Fruit fly (Drosophila melanogaster) whole organism, wandering third instar larva: ENCODE data around the gene CG6656.

ENCODE experiments used
- Abd-B ChIP-seq: fragments of >200 bp; optimal IDR thresholded peaks from 2 replicates; lab custom pipeline; 2017; ENCODE audit warnings: missing biosample characterization, missing genetic modification characterization
- CG32264 ChIP-seq: fragments of 200-800 bp; sonication (Bioruptor generic); optimal IDR thresholded peaks from 2 replicates; lab custom pipeline; 2016; ENCODE audit warnings: missing biosample characterization, missing genetic modification characterization
- CG9705 ChIP-seq: fragments of 200-800 bp; sonication (Bioruptor generic); optimal IDR thresholded peaks from 2 replicates; lab custom pipeline; 2018; ENCODE audit warnings: missing biosample characterization, mild to moderate bottlenecking, missing genetic modification characterization
- CrebA ChIP-seq: fragments of 200-800 bp; sonication (Bioruptor generic); optimal IDR thresholded peaks from 2 replicates; lab custom pipeline; 2016; ENCODE audit warnings: missing biosample characterization, mild to moderate bottlenecking, missing genetic modification characterization, borderline replicate concordance
- Dfd ChIP-seq: fragments of >200 bp; optimal IDR thresholded peaks from 2 replicates; lab custom pipeline; 2017; ENCODE audit warnings: missing biosample characterization, missing genetic modification characterization
- Dif ChIP-seq: fragments of 200-275, 200-300 bp; sonication (Bioruptor generic); optimal IDR thresholded peaks from 2 replicates; lab custom pipeline; 2018; ENCODE audit warnings: missing biosample characterization, missing genetic modification characterization; ENCODE audit not compliant: partially characterized antibody
- GATAd ChIP-seq: sonication (Bioruptor generic); optimal IDR thresholded peaks from 2 replicates; lab custom pipeline; 2016; ENCODE audit warnings: missing biosample characterization, missing genetic modification characterization
- HLH106 ChIP-seq: fragments of 200-800 bp; optimal IDR thresholded peaks from 3 replicates; lab custom pipeline; 2019; ENCODE audit warnings: missing biosample characterization, mild to moderate bottlenecking, missing genetic modification characterization, moderate library complexity
- Hnf4 ChIP-seq: fragments of 200-800 bp; sonication (Bioruptor generic); optimal IDR thresholded peaks from 2 replicates; lab custom pipeline; 2016; ENCODE audit warnings: missing biosample characterization, mild to moderate bottlenecking, missing genetic modification characterization
- Hr78 ChIP-seq: fragments of >200 bp; optimal IDR thresholded peaks from 2 replicates; lab custom pipeline; 2017; ENCODE audit warnings: missing biosample characterization, missing genetic modification characterization
- Hr83 ChIP-seq: fragments of 200-300 bp; sonication (Bioruptor generic); optimal IDR thresholded peaks from 2 replicates; lab custom pipeline; 2016; ENCODE audit warnings: missing biosample characterization, mild to moderate bottlenecking, missing genetic modification characterization, moderate library complexity; ENCODE audit not compliant: poor library complexity, severe bottlenecking
- Jra ChIP-seq: sonication (Bioruptor generic); optimal IDR thresholded peaks from 2 replicates; lab custom pipeline; 2016; ENCODE audit warnings: missing biosample characterization, missing genetic modification characterization
- Mio ChIP-seq: sonication (Bioruptor generic); optimal IDR thresholded peaks from 2 replicates; lab custom pipeline; 2016; ENCODE audit warnings: missing biosample characterization, missing genetic modification characterization
- Myc ChIP-seq: fragments of >200 bp; optimal IDR thresholded peaks from 2 replicates; lab custom pipeline; 2017
- N ChIP-seq: fragments of >200 bp; optimal IDR thresholded peaks from 2 replicates; lab custom pipeline; 2018; ENCODE audit warnings: missing biosample characterization, missing external identifiers, missing genetic modification characterization
- OdsH ChIP-seq: fragments of 200-800 bp; sonication (Bioruptor generic); optimal IDR thresholded peaks from 2 replicates; lab custom pipeline; 2016; ENCODE audit warnings: missing biosample characterization, mild to moderate bottlenecking, missing genetic modification characterization
- Rel ChIP-seq, 2 experiments: fragments of 200-800 bp; sonication (Bioruptor generic) in 1 of 2; optimal IDR thresholded peaks; 2 replicates in 1 of 2; 3 replicates in 1 of 2; lab custom pipeline; 2016 to 2019; ENCODE audit warnings: mild to moderate bottlenecking in 2 of 2, missing biosample characterization in 2 of 2, missing genetic modification characterization in 2 of 2, moderate library complexity in 1 of 2
- Sp1 ChIP-seq: fragments of 200-800 bp; sonication (Bioruptor generic); optimal IDR thresholded peaks from 3 replicates; lab custom pipeline; 2019; ENCODE audit warnings: missing biosample characterization, mild to moderate bottlenecking, missing genetic modification characterization, moderate library complexity
- Vsx2 ChIP-seq: fragments of 200-300, 225-300 bp; sonication (Bioruptor generic); optimal IDR thresholded peaks from 2 replicates; lab custom pipeline; 2018; ENCODE audit warnings: missing biosample characterization, missing genetic modification characterization; ENCODE audit not compliant: partially characterized antibody
- br ChIP-seq: fragments of 200-800 bp; sonication (Bioruptor generic); optimal IDR thresholded peaks from 2 replicates; lab custom pipeline; 2016; ENCODE audit warnings: missing biosample characterization, missing genetic modification characterization
- dl ChIP-seq, 2 experiments: fragments of 175-275, 200-275 bp in 1 of 2; fragments of 200-275 bp in 1 of 2; sonication (Bioruptor generic); optimal IDR thresholded peaks; lab custom pipeline; 2018; ENCODE audit warnings: mild to moderate bottlenecking in 2 of 2, missing biosample characterization in 2 of 2, missing genetic modification characterization in 2 of 2, moderate library complexity in 2 of 2; ENCODE audit not compliant: partially characterized antibody in 2 of 2, insufficient read depth in 1 of 2
- dmrt93B ChIP-seq: fragments of 200-800 bp; sonication (Bioruptor generic); optimal IDR thresholded peaks from 2 replicates; lab custom pipeline; 2018; ENCODE audit warnings: missing biosample characterization, mild to moderate bottlenecking, missing genetic modification characterization
- dsf ChIP-seq: sonication (Bioruptor generic); optimal IDR thresholded peaks from 2 replicates; lab custom pipeline; 2016; ENCODE audit warnings: missing biosample characterization, missing genetic modification characterization, borderline replicate concordance
- ey ChIP-seq: fragments of 200-800 bp; sonication (Bioruptor generic); optimal IDR thresholded peaks from 2 replicates; lab custom pipeline; 2016; ENCODE audit warnings: missing biosample characterization, missing genetic modification characterization
- foxo ChIP-seq, 2 experiments: fragments of 200-800 bp; sonication (Bioruptor generic); optimal IDR thresholded peaks; 2 replicates in 1 of 2; 3 replicates in 1 of 2; lab custom pipeline; 2016 to 2017; ENCODE audit warnings: missing biosample characterization in 2 of 2, missing genetic modification characterization in 2 of 2
- fru ChIP-seq: fragments of 200-800 bp; sonication (Bioruptor generic); optimal IDR thresholded peaks from 3 replicates; lab custom pipeline; 2016; ENCODE audit warnings: missing biosample characterization, mild to moderate bottlenecking, missing genetic modification characterization
- h ChIP-seq: fragments of 200-800 bp; sonication (Bioruptor generic); optimal IDR thresholded peaks from 3 replicates; lab custom pipeline; 2016; ENCODE audit warnings: missing biosample characterization, mild to moderate bottlenecking, missing genetic modification characterization
- lola ChIP-seq: fragments of >200 bp; optimal IDR thresholded peaks from 2 replicates; lab custom pipeline; 2017; ENCODE audit warnings: missing biosample characterization, missing genetic modification characterization
- pan ChIP-seq: fragments of >200 bp; optimal IDR thresholded peaks from 2 replicates; lab custom pipeline; 2017
- psq ChIP-seq: fragments of 200-800 bp; sonication (Bioruptor generic); optimal IDR thresholded peaks from 3 replicates; lab custom pipeline; 2017; ENCODE audit warnings: missing biosample characterization, mild to moderate bottlenecking, missing genetic modification characterization, moderate library complexity
- rgr ChIP-seq: fragments of 200-800 bp; sonication (Bioruptor generic); optimal IDR thresholded peaks from 3 replicates; lab custom pipeline; 2016; ENCODE audit warnings: missing biosample characterization, mild to moderate bottlenecking, missing genetic modification characterization
- sage ChIP-seq: fragments of 200-800 bp; sonication (Bioruptor generic); optimal IDR thresholded peaks from 2 replicates; lab custom pipeline; 2016; ENCODE audit warnings: missing biosample characterization, mild to moderate bottlenecking, missing genetic modification characterization
- sv ChIP-seq: fragments of 200-800 bp; sonication (Bioruptor generic); optimal IDR thresholded peaks from 3 replicates; lab custom pipeline; 2016; ENCODE audit warnings: missing biosample characterization, missing genetic modification characterization
- tai ChIP-seq: sonication (Bioruptor generic); optimal IDR thresholded peaks from 2 replicates; lab custom pipeline; 2016; ENCODE audit warnings: missing biosample characterization, missing genetic modification characterization
- woc ChIP-seq: sonication (Bioruptor generic); optimal IDR thresholded peaks from 2 replicates; lab custom pipeline; 2016; ENCODE audit warnings: missing biosample characterization, mild to moderate bottlenecking, missing genetic modification characterization

Gene CG6656

dm6 chr3R:21922244-21922643, 47.2 kb downstream of the CG6656 start:
- TF ChIP-seq Rel (GFP tag; optimal IDR thresholded peaks at IDR 0.05; lab: Kevin White, UChicago) (no peak), Rel (tag; optimal IDR thresholded peaks at IDR 0.05; lab: Kevin White, UChicago) (peak; percentile 28), Dfd (GFP tag; lab: Kevin White, UChicago) (no peak)

DNA sequence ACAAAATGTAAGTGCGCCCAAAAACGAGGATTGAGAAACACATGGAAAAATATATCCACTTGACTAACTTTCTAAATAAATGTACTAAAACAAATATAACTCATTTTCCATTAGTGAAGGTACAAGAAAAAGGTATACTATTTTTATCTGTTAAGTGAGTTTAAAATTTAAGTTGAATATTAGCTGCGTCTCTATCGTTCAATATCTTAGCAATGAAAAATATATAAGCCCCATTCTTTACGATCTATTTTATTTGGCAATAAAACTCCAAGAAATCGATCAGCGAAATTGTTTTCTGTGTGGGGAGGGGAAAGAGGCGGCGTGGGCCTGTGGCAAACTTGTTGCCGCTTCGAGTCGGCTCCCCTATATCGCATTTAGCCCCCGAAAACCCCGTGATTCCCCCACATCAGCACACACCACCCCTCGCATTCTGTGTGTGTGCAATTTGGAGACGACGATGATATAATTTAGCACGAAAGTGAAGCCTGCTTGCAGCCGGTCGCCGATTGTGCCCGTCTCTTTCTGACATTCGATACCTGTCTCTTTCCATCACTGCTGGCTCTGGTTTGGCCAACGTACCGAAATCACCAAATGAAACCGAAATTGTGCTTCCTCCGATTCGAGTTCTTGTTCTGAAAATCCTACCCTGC, 47.7 kb downstream of the CG6656 start:
- TF ChIP-seq Jra (no peak), sv (GFP tag; lab: Kevin White, UChicago) (no peak), Dfd (GFP tag; lab: Kevin White, UChicago) (no peak), fru (GFP tag; lab: Kevin White, UChicago) (peak; percentile 58), CrebA (no peak), psq (GFP tag; lab: Kevin White, UChicago) (peak; percentile 43), dmrt93B (peak; percentile 26), OdsH (GFP tag; lab: Kevin White, UChicago) (peak; percentile 68), Mio (GFP tag; lab: Kevin White, UChicago) (no peak), Hnf4 (GFP tag; lab: Kevin White, UChicago) (peak; percentile 28), Hr78 (GFP tag; lab: Kevin White, UChicago) (no peak), dsf (no peak), N (no peak), sage (no peak), Rel (GFP tag; optimal IDR thresholded peaks at IDR 0.05; lab: Kevin White, UChicago) (no peak), Rel (tag; optimal IDR thresholded peaks at IDR 0.05; lab: Kevin White, UChicago) (peak; percentile 88), rgr (GFP tag; lab: Kevin White, UChicago) (peak; percentile 49), Sp1 (GFP tag; lab: Kevin White, UChicago) (peak; percentile 58), CG9705 (GFP tag; lab: Kevin White, UChicago) (peak; percentile 25), Myc (lab: Kevin White, UChicago) (no peak), HLH106 (tag; lab: Kevin White, UChicago) (peak; percentile 67), Hr83 (GFP tag; lab: Kevin White, UChicago) (no peak), Dif (GFP tag; lab: Kevin White, UChicago) (no peak), pan (lab: Kevin White, UChicago) (no peak), br (peak; percentile 27), ey (GFP tag; lab: Kevin White, UChicago) (peak; percentile 71), tai (GFP tag; lab: Kevin White, UChicago) (no peak), foxo (GFP tag; optimal IDR thresholded peaks at IDR 0.05; lab: Kevin White, UChicago) (peak in 1 of 2 experiments; percentile 53), h (GFP tag; lab: Kevin White, UChicago) (peak; percentile 67), woc (GFP tag; lab: Kevin White, UChicago) (no peak)

- TF ChIP-seq Vsx2 (GFP tag; lab: Kevin White, UChicago) (no peak), Dfd (GFP tag; lab: Kevin White, UChicago) (no peak), woc (GFP tag; lab: Kevin White, UChicago) (no peak), Hnf4 (GFP tag; lab: Kevin White, UChicago) (no peak), CG32264 (no peak), lola (GFP tag; lab: Kevin White, UChicago) (no peak), Jra (no peak), dl (GFP tag; optimal IDR thresholded peaks at IDR 0.05; lab: Kevin White, UChicago; ENCODE audit: insufficient read depth in 1 of 2, partially characterized antibody in 2 of 2) (no peak), Abd-B (no peak), tai (GFP tag; lab: Kevin White, UChicago) (no peak), dsf (no peak), rgr (GFP tag; lab: Kevin White, UChicago) (no peak), Dif (GFP tag; lab: Kevin White, UChicago) (no peak), HLH106 (tag; lab: Kevin White, UChicago) (no peak), Rel (GFP tag; optimal IDR thresholded peaks at IDR 0.05; lab: Kevin White, UChicago) (no peak), Rel (tag; optimal IDR thresholded peaks at IDR 0.05; lab: Kevin White, UChicago) (no peak), OdsH (GFP tag; lab: Kevin White, UChicago) (no peak), GATAd (GFP tag; lab: Kevin White, UChicago) (no peak), ey (GFP tag; lab: Kevin White, UChicago) (no peak)
Observed at dm6 chr3R:21923742-21924141, 48.6 kb downstream of the CG6656 start.
